Worm (Caenorhabditis elegans): ENCODE data around the gene atat-2.

ce11 chrX:5816346-5816745, 32.6 kb upstream of the atat-2 start:
- TF ChIP-seq unc-39 (tag; optimal IDR thresholded peaks at IDR 0.05) (no peak), ceh-82 (tag; optimal IDR thresholded peaks at IDR 0.05) (no peak), zag-1 (tag; optimal IDR thresholded peaks at IDR 0.05) (no peak), snpc-4 (tag; optimal IDR thresholded peaks at IDR 0.05) (no peak), sea-2 (GFP tag; optimal IDR thresholded peaks at IDR 0.05) (no peak), nhr-11 (tag; optimal IDR thresholded peaks at IDR 0.05) (no peak), ama-1 (optimal IDR thresholded peaks at IDR 0.05) (no peak), aly-2 (tag; optimal IDR thresholded peaks at IDR 0.05) (no peak), lin-39 (tag; optimal IDR thresholded peaks at IDR 0.05) (peak; percentile 59), unc-62 (GFP tag; optimal IDR thresholded peaks at IDR 0.05) (no peak), ceh-9 (tag; optimal IDR thresholded peaks at IDR 0.05) (no peak), pqm-1 (tag; optimal IDR thresholded peaks at IDR 0.05) (no peak)
